Worm (Caenorhabditis elegans) whole organism, late embryonic: ENCODE results near the gene sdz-5.

Experiments used
- F13H6.1 ChIP-seq: sonication (generic microtip); optimal IDR thresholded peaks from 2 replicates; lab custom pipeline; 2016; ENCODE audit warnings: missing genetic modification characterization, missing compliant biosample characterization
- K02D7.2 ChIP-seq: sonication (generic microtip); optimal IDR thresholded peaks from 2 replicates; lab custom pipeline; 2017; ENCODE audit warnings: mild to moderate bottlenecking, missing genetic modification characterization, missing compliant biosample characterization
- K09A11.1 ChIP-seq: sonication (generic microtip); optimal IDR thresholded peaks from 2 replicates; lab custom pipeline; 2017; ENCODE audit warnings: antibody characterized with exemption, mild to moderate bottlenecking, missing genetic modification characterization, missing compliant biosample characterization; ENCODE audit not compliant: insufficient read depth
- T23F11.4 ChIP-seq: fragments of 200-800 bp; sonication (Bioruptor generic); optimal IDR thresholded peaks from 2 replicates; lab custom pipeline; 2018; ENCODE audit warnings: mild to moderate bottlenecking, missing genetic modification characterization, missing compliant biosample characterization
- ama-1 ChIP-seq: fragments of 150-350 bp; optimal IDR thresholded peaks from 2 replicates; lab custom pipeline; 2014
- ceh-2 ChIP-seq: sonication (generic microtip); optimal IDR thresholded peaks from 2 replicates; lab custom pipeline; 2016; ENCODE audit warnings: missing genotype, missing genetic modification characterization, missing compliant biosample characterization
- ceh-30 ChIP-seq: fragments of 150-350 bp; optimal IDR thresholded peaks from 2 replicates; lab custom pipeline; 2014; ENCODE audit warnings: missing biosample characterization, missing genetic modification characterization
- ceh-31 ChIP-seq: sonication (generic microtip); optimal IDR thresholded peaks from 2 replicates; lab custom pipeline; 2016; ENCODE audit warnings: missing genetic modification characterization, missing compliant biosample characterization
- ceh-34 ChIP-seq: sonication (generic microtip); optimal IDR thresholded peaks from 2 replicates; lab custom pipeline; 2016; ENCODE audit warnings: mild to moderate bottlenecking, missing genetic modification characterization, missing compliant biosample characterization
- ceh-45 ChIP-seq: fragments of 200-800 bp; sonication (Bioruptor generic); IDR thresholded peaks from 2 replicates; pipeline ENCODE4 v1.3.6; 2022; ENCODE audit warnings: missing genetic modification reagents, missing genetic modification characterization, missing compliant biosample characterization
- ceh-6 ChIP-seq: fragments of 200-800 bp; sonication (Bioruptor generic); optimal IDR thresholded peaks from 2 replicates; lab custom pipeline; 2018; ENCODE audit warnings: mild to moderate bottlenecking, missing genetic modification characterization, missing compliant biosample characterization
- ceh-9 ChIP-seq: sonication (generic microtip); optimal IDR thresholded peaks from 2 replicates; lab custom pipeline; 2016; ENCODE audit warnings: mild to moderate bottlenecking, missing genetic modification characterization, inconsistent platforms, missing compliant biosample characterization
- che-1 ChIP-seq: sonication (generic microtip); optimal IDR thresholded peaks from 2 replicates; lab custom pipeline; 2016; ENCODE audit warnings: mild to moderate bottlenecking, missing genetic modification characterization, missing compliant biosample characterization
- dmd-4 ChIP-seq: sonication (generic microtip); optimal IDR thresholded peaks from 2 replicates; lab custom pipeline; 2016; ENCODE audit warnings: borderline replicate concordance, missing genetic modification characterization, missing compliant biosample characterization
- dve-1 ChIP-seq: sonication (generic microtip); optimal IDR thresholded peaks from 2 replicates; lab custom pipeline; 2017; ENCODE audit warnings: antibody characterized with exemption, mild to moderate bottlenecking, missing genetic modification characterization, missing compliant biosample characterization
- elt-2 ChIP-seq: sonication (generic microtip); optimal IDR thresholded peaks from 2 replicates; lab custom pipeline; 2016; ENCODE audit warnings: missing genetic modification reagents, missing genetic modification characterization, missing compliant biosample characterization
- elt-4 ChIP-seq: sonication (generic microtip); optimal IDR thresholded peaks from 2 replicates; lab custom pipeline; 2016; ENCODE audit warnings: missing genetic modification characterization, missing compliant biosample characterization
- eyg-1 ChIP-seq: sonication (generic microtip); optimal IDR thresholded peaks from 2 replicates; lab custom pipeline; 2016; ENCODE audit warnings: missing genotype, missing genetic modification characterization, missing compliant biosample characterization
- fax-1 ChIP-seq: sonication (generic microtip); optimal IDR thresholded peaks from 2 replicates; lab custom pipeline; 2016; ENCODE audit warnings: missing genotype, missing genetic modification characterization, missing compliant biosample characterization
- fkh-10 ChIP-seq: fragments of 150-350 bp; optimal IDR thresholded peaks from 2 replicates; lab custom pipeline; 2014; ENCODE audit warnings: missing biosample characterization, missing genetic modification reagents, missing genetic modification characterization
- gmeb-2 ChIP-seq: sonication (generic microtip); optimal IDR thresholded peaks from 2 replicates; lab custom pipeline; 2016; ENCODE audit warnings: missing genetic modification characterization, inconsistent platforms, missing compliant biosample characterization
- hlh-13 ChIP-seq: fragments of 200-800 bp; sonication (Bioruptor generic); optimal IDR thresholded peaks from 2 replicates; lab custom pipeline; 2018; ENCODE audit warnings: mild to moderate bottlenecking, missing genetic modification characterization, missing compliant biosample characterization
- hlh-30 ChIP-seq: sonication (generic microtip); optimal IDR thresholded peaks from 2 replicates; lab custom pipeline; 2017; ENCODE audit warnings: antibody characterized with exemption, missing genetic modification characterization, missing compliant biosample characterization; ENCODE audit not compliant: insufficient read depth
- hlh-6 ChIP-seq: sonication (generic microtip); optimal IDR thresholded peaks from 2 replicates; lab custom pipeline; 2016; ENCODE audit warnings: missing genotype, missing genetic modification characterization, missing compliant biosample characterization
- hlh-8 ChIP-seq: sonication (generic microtip); optimal IDR thresholded peaks from 2 replicates; lab custom pipeline; 2016; ENCODE audit warnings: missing genotype, missing genetic modification characterization, missing compliant biosample characterization
- lim-6 ChIP-seq: sonication (generic microtip); optimal IDR thresholded peaks from 2 replicates; lab custom pipeline; 2016; ENCODE audit warnings: missing genetic modification characterization, missing compliant biosample characterization
- lin-11 ChIP-seq: fragments of 200-800 bp; sonication (Bioruptor generic); optimal IDR thresholded peaks from 2 replicates; lab custom pipeline; 2018; ENCODE audit warnings: mild to moderate bottlenecking, missing genetic modification characterization, missing compliant biosample characterization
- madf-2 ChIP-seq: sonication (generic microtip); optimal IDR thresholded peaks from 2 replicates; lab custom pipeline; 2017; ENCODE audit warnings: missing genetic modification characterization, missing compliant biosample characterization
- mec-3 ChIP-seq: sonication (generic microtip); optimal IDR thresholded peaks from 2 replicates; lab custom pipeline; 2016; ENCODE audit warnings: borderline replicate concordance, missing genetic modification characterization, missing compliant biosample characterization
- nfya-1 ChIP-seq: sonication (generic microtip); optimal IDR thresholded peaks from 2 replicates; lab custom pipeline; 2017; ENCODE audit warnings: missing genetic modification characterization, mild to moderate bottlenecking, missing compliant biosample characterization, antibody characterized with exemption, moderate library complexity
- nhr-11 ChIP-seq: fragments of 150-350 bp; optimal IDR thresholded peaks from 2 replicates; lab custom pipeline; 2014; ENCODE audit warnings: missing biosample characterization, missing genetic modification characterization
- nhr-232 ChIP-seq: sonication (generic microtip); optimal IDR thresholded peaks from 2 replicates; lab custom pipeline; 2016; ENCODE audit warnings: missing genetic modification characterization, missing compliant biosample characterization
- npax-4 ChIP-seq: sonication (generic microtip); optimal IDR thresholded peaks from 2 replicates; lab custom pipeline; 2016; ENCODE audit warnings: missing genetic modification characterization, missing compliant biosample characterization
- odd-2 ChIP-seq: sonication (generic microtip); optimal IDR thresholded peaks from 2 replicates; lab custom pipeline; 2017; ENCODE audit warnings: antibody characterized with exemption, mild to moderate bottlenecking, missing genetic modification characterization, missing compliant biosample characterization
- pag-3 ChIP-seq: sonication (generic microtip); optimal IDR thresholded peaks from 2 replicates; lab custom pipeline; 2016; ENCODE audit warnings: missing compliant biosample characterization, missing genetic modification characterization, borderline replicate concordance
- pha-2 ChIP-seq: sonication (generic microtip); optimal IDR thresholded peaks from 2 replicates; lab custom pipeline; 2017; ENCODE audit warnings: mild to moderate bottlenecking, missing genetic modification characterization, missing compliant biosample characterization
- pqm-1 ChIP-seq: sonication (generic microtip); optimal IDR thresholded peaks from 2 replicates; lab custom pipeline; 2016; ENCODE audit warnings: missing genetic modification characterization, missing compliant biosample characterization
- pros-1 ChIP-seq: fragments of 150-350 bp; optimal IDR thresholded peaks from 2 replicates; lab custom pipeline; 2014; ENCODE audit warnings: missing biosample characterization, missing genetic modification reagents, missing genetic modification characterization
- ref-2 ChIP-seq: sonication (generic microtip); optimal IDR thresholded peaks from 2 replicates; lab custom pipeline; 2016; ENCODE audit warnings: missing genetic modification characterization, missing compliant biosample characterization
- rnt-1 ChIP-seq: sonication (generic microtip); optimal IDR thresholded peaks from 2 replicates; lab custom pipeline; 2016; ENCODE audit warnings: missing genetic modification characterization, missing compliant biosample characterization
- sdc-2 ChIP-seq: sonication (generic microtip); optimal IDR thresholded peaks from 2 replicates; lab custom pipeline; 2016; ENCODE audit warnings: missing genotype, missing genetic modification characterization, missing compliant biosample characterization
- syd-9 ChIP-seq: sonication (generic microtip); optimal IDR thresholded peaks from 2 replicates; lab custom pipeline; 2016; ENCODE audit warnings: mild to moderate bottlenecking, missing genetic modification characterization, moderate library complexity, missing compliant biosample characterization
- tbx-2 ChIP-seq: sonication (generic microtip); optimal IDR thresholded peaks from 2 replicates; lab custom pipeline; 2016; ENCODE audit warnings: missing genetic modification characterization, missing compliant biosample characterization
- unc-3 ChIP-seq, 2 experiments: fragments of 200-800 bp in 1 of 2; sonication (Bioruptor generic) in 1 of 2; sonication (generic microtip) in 1 of 2; conservative IDR thresholded peaks in 1 of 2; optimal IDR thresholded peaks in 1 of 2; 2 replicates each; pipeline versions ENCODE4 v1.3.6 to Lab custom; 2016 to 2022; ENCODE audit warnings: missing compliant biosample characterization in 2 of 2, missing genetic modification characterization in 2 of 2, missing genetic modification reagents in 1 of 2
- unc-55 ChIP-seq: sonication (generic microtip); optimal IDR thresholded peaks from 2 replicates; lab custom pipeline; 2017; ENCODE audit warnings: missing biosample characterization, missing genetic modification reagents, missing genetic modification characterization
- zip-5 ChIP-seq: sonication (generic microtip); optimal IDR thresholded peaks from 2 replicates; lab custom pipeline; 2016; ENCODE audit warnings: missing genetic modification characterization, missing compliant biosample characterization

Gene sdz-5

DNA sequence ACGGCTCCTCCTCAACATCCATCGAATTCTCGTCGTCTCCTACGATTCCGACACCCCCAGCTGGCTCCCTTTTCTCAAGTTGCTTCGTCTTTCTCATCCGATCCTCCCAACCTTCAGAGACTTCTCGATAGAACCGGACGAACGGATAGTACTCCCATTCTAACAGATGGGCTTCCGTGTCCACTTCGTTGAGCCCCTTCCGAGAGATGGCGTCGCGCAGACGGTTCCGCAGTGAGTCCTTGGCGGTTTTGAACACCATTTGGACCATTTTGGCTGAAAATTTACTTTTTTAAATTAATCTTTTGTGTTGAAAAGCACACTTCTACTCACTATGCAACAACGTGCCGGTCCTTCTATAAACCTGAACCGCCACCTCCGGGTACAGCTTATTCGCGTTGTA is 45.2 kb downstream of the sdz-5 start:
- TF ChIP-seq syd-9 (tag; lab: Kevin White, UChicago) (no peak), rnt-1 (tag; lab: Kevin White, UChicago) (no peak), ceh-6 (GFP tag; lab: Kevin White, UChicago) (no peak), gmeb-2 (no peak), che-1 (tag; lab: Kevin White, UChicago) (no peak), npax-4 (tag; lab: Kevin White, UChicago) (no peak), odd-2 (tag; lab: Kevin White, UChicago) (no peak)

DNA sequence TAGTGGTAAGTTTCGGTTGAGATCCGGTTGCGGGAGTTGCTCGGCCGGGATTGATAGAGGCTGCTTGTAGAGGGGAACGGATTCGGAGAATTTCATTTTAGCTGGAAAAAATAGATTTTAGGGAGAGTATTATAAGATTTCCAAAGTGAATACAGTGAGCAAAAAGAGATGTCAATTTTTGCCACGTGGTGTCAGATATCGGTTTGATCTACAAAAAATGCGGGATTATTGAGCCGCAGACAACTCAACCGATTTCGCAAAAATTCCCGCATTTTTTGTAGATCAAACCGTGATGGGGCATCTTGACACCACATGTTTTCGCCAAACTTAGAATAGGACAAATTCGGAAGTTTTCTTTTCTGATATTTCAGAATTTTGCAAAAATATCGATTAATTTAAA is 45.7 kb downstream of the sdz-5 start, which contains the start of gene lido-13:
Gene lido-13 (minus strand): TSS at position 101 of the 400 bp plus-strand sequence.
- TF ChIP-seq dve-1 (tag; lab: Kevin White, UChicago) (no peak), nhr-232 (tag; lab: Kevin White, UChicago) (no peak), mec-3 (no peak), ceh-45 (no peak), K09A11.1 (tag; lab: Kevin White, UChicago) (no peak), syd-9 (tag; lab: Kevin White, UChicago) (no peak), pqm-1 (tag; lab: Kevin White, UChicago) (no peak), dmd-4 (tag; lab: Kevin White, UChicago) (no peak), fkh-10 (GFP tag; lab: Kevin White, UChicago) (no peak), ceh-30 (tag; lab: Kevin White, UChicago) (no peak), ceh-2 (tag; lab: Kevin White, UChicago) (no peak), hlh-6 (tag; lab: Kevin White, UChicago) (no peak), che-1 (tag; lab: Kevin White, UChicago) (no peak), K02D7.2 (tag; lab: Kevin White, UChicago) (no peak), npax-4 (tag; lab: Kevin White, UChicago) (no peak), gmeb-2 (no peak), zip-5 (tag; lab: Kevin White, UChicago) (no peak), ref-2 (tag; lab: Kevin White, UChicago) (no peak)

DNA sequence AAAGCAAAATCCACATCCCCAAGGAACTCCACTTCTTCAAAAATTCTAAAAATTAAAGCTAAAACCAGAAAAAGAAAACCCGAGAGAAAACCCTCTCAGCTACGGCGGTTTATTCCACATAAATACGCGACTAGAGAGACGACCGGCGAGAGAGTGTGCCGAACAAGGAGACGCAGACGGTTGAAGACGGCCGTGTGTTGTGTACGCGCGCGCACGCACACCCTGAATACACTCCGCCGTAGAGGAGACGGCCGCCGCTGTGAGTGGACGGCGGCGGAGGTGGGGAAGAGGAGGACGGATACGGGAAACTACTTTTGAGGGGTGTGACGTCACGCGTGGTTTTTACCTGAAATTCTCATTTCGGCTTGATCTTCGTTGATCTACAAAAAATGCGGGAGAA is 46.1 kb downstream of the sdz-5 start:
- TF ChIP-seq hlh-8 (tag; lab: Kevin White, UChicago) (no peak), ceh-34 (tag; lab: Kevin White, UChicago) (peak; percentile 55), ama-1 (no peak), dmd-4 (tag; lab: Kevin White, UChicago) (no peak), ref-2 (tag; lab: Kevin White, UChicago) (peak; percentile 23), unc-3 (GFP tag; conservative IDR thresholded peaks at IDR 0.05; lab: Robert Waterston, UW) (no peak), unc-3 (tag; optimal IDR thresholded peaks at IDR 0.05; lab: Kevin White, UChicago) (no peak), gmeb-2 (no peak), eyg-1 (tag; lab: Kevin White, UChicago) (no peak), fkh-10 (GFP tag; lab: Kevin White, UChicago) (no peak), ceh-31 (tag; lab: Kevin White, UChicago) (peak; percentile 31), lim-6 (no peak), F13H6.1 (tag; lab: Kevin White, UChicago) (no peak), rnt-1 (tag; lab: Kevin White, UChicago) (no peak), T23F11.4 (no peak), lin-11 (tag; lab: Kevin White, UChicago) (no peak), elt-4 (tag; lab: Kevin White, UChicago) (no peak), nhr-11 (tag; lab: Kevin White, UChicago) (no peak), elt-2 (no peak), odd-2 (tag; lab: Kevin White, UChicago) (no peak), ceh-9 (tag; lab: Kevin White, UChicago) (no peak), pros-1 (tag; lab: Kevin White, UChicago) (no peak), hlh-30 (tag; lab: Kevin White, UChicago) (no peak), sdc-2 (no peak), unc-55 (GFP tag; lab: Kevin White, UChicago) (no peak), madf-2 (tag; lab: Kevin White, UChicago) (no peak), hlh-13 (GFP tag; lab: Kevin White, UChicago) (no peak), ceh-2 (tag; lab: Kevin White, UChicago) (peak; percentile 11), pha-2 (no peak), fax-1 (tag; lab: Kevin White, UChicago) (no peak), npax-4 (tag; lab: Kevin White, UChicago) (no peak), tbx-2 (tag; lab: Kevin White, UChicago) (peak; percentile 22), dve-1 (tag; lab: Kevin White, UChicago) (no peak), K02D7.2 (tag; lab: Kevin White, UChicago) (no peak), nfya-1 (tag; lab: Kevin White, UChicago) (peak; percentile 72), pag-3 (tag; lab: Kevin White, UChicago) (no peak), hlh-6 (tag; lab: Kevin White, UChicago) (peak; percentile 6)
